Fruit fly (Drosophila melanogaster): ENCODE data around the gene CG10646.

The CG10646 gene

DNA sequence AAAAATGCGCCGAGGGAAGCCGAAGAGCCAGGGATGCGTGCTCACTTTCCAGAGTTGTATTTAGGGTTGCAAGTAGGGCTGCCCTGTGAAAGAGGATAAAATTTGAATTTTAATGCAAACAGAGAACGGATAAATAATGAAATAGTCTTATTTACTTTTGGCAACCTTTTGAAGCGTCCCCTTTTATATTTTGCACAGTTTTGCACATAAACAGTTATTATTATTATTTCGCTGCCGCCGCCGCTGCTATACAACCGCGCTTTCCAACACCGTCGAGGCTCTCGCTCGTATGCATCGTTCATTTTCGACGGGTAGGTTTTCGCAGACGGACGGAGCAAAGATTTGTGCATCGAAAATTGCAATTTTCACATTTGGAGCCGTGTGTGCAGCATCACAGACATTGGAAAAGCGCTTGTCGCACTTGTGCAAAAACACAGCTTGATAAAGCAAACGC is 11.1 kb upstream of the CG10646 start, which contains the start of the genes sti and tral (continued):
- TF ChIP-seq toy (GFP tag; IDR thresholded peaks at IDR 0.05) (no peak), az2 (GFP tag; optimal IDR thresholded peaks at IDR 0.05) (peak; percentile 89), Sin3A (optimal IDR thresholded peaks at IDR 0.05) (peak; percentile 97), CG13123 (GFP tag; optimal IDR thresholded peaks at IDR 0.05) (peak; percentile 88), prd (optimal IDR thresholded peaks at IDR 0.05) (no peak), prd (GFP tag; IDR thresholded peaks at IDR 0.05) (peak; percentile 89), Bteb2 (GFP tag; optimal IDR thresholded peaks at IDR 0.05) (peak; percentile 90), CG30403 (GFP tag; optimal IDR thresholded peaks at IDR 0.05) (peak; percentile 95), CG31224 (GFP tag; IDR thresholded peaks at IDR 0.05) (peak; percentile 83), CG14050 (GFP tag; IDR thresholded peaks at IDR 0.05) (peak; percentile 60; the same call in 2 of the 3 replicates), Xrp1 (GFP tag; IDR thresholded peaks at IDR 0.05) (peak; percentile 84), CG17802 (tag; optimal IDR thresholded peaks at IDR 0.05) (peak; percentile 50), bigmax (GFP tag; optimal IDR thresholded peaks at IDR 0.05) (no peak), HLH3B (GFP tag; IDR thresholded peaks at IDR 0.05) (peak; percentile 80), CG13296 (GFP tag; optimal IDR thresholded peaks at IDR 0.05) (peak; percentile 72), CG34422 (GFP tag; IDR thresholded peaks at IDR 0.05) (peak; percentile 79; the same call in 2 of the 3 replicates), CG6689 (GFP tag; IDR thresholded peaks at IDR 0.05) (peak; percentile 87), Fer2 (tag; optimal IDR thresholded peaks at IDR 0.05) (peak; percentile 89), CG12155 (GFP tag; optimal IDR thresholded peaks at IDR 0.05) (peak; percentile 100), pum (GFP tag; optimal IDR thresholded peaks at IDR 0.05) (peak; percentile 95), gcm2 (GFP tag; optimal IDR thresholded peaks at IDR 0.05) (peak; percentile 82), B-H1 (GFP tag; IDR thresholded peaks at IDR 0.05) (peak; percentile 76), cato (GFP tag; optimal IDR thresholded peaks at IDR 0.05; ENCODE audit: borderline replicate concordance) (peak; percentile 89), CG4360 (GFP tag; IDR thresholded peaks at IDR 0.05) (peak; percentile 18; the same call in 1 of the 2 replicates), Dll (GFP tag; IDR thresholded peaks at IDR 0.05; ENCODE audit: partially characterized antibody) (peak; percentile 31; the same call in 2 of the 4 replicates), yki (optimal IDR thresholded peaks at IDR 0.05) (no peak), CG1529 (GFP tag; optimal IDR thresholded peaks at IDR 0.05) (peak; percentile 58), pzg (GFP tag; optimal IDR thresholded peaks at IDR 0.05) (peak; percentile 93), CG10209 (GFP tag; optimal IDR thresholded peaks at IDR 0.05) (peak; percentile 84), CG9876 (GFP tag; optimal IDR thresholded peaks at IDR 0.05) (peak; percentile 91), Antp (GFP tag; optimal IDR thresholded peaks at IDR 0.05) (peak; percentile 96), Sox102F (GFP tag; optimal IDR thresholded peaks at IDR 0.05) (peak; percentile 83), CG7372 (GFP tag; IDR thresholded peaks at IDR 0.05) (peak; percentile 83), Atf-2 (GFP tag; optimal IDR thresholded peaks at IDR 0.05) (peak; percentile 87), pho (GFP tag; optimal IDR thresholded peaks at IDR 0.05) (peak; percentile 95), Lim3 (GFP tag; IDR thresholded peaks at IDR 0.05) (no peak), sens (GFP tag) (peak; percentile 98), amos (GFP tag; IDR thresholded peaks at IDR 0.05; ENCODE audit: partially characterized antibody) (no peak; the same call in 1 of the 2 replicates), Nf-YC (tag; optimal IDR thresholded peaks at IDR 0.05) (peak; percentile 85), org-1 (GFP tag; optimal IDR thresholded peaks at IDR 0.05) (peak; percentile 52), B-H2 (GFP tag; optimal IDR thresholded peaks at IDR 0.05) (peak; percentile 92), dimm (GFP tag; IDR thresholded peaks at IDR 0.05) (0 out of 2 replicates have a peak, but pooled peaks have one; percentile 10), sim (GFP tag; IDR thresholded peaks at IDR 0.05) (no peak; the same call in 1 of the 2 replicates), D19A (tag; optimal IDR thresholded peaks at IDR 0.05) (peak; percentile 47), CTCF (GFP tag; optimal IDR thresholded peaks at IDR 0.05) (peak; percentile 74), dmrt99B (tag; optimal IDR thresholded peaks at IDR 0.05) (peak; percentile 71), run (tag; optimal IDR thresholded peaks at IDR 0.05) (peak; percentile 15), CG14710 (tag; optimal IDR thresholded peaks at IDR 0.05) (peak; percentile 93), onecut (GFP tag; IDR thresholded peaks at IDR 0.05) (peak; percentile 46), CG9932 (GFP tag; IDR thresholded peaks at IDR 0.05) (peak; percentile 96), Ravus (GFP tag; IDR thresholded peaks at IDR 0.05) (peak; percentile 62), peb (GFP tag; IDR thresholded peaks at IDR 0.05) (peak; percentile 53; the same call in 1 of the 2 replicates), fd96Cb (tag; optimal IDR thresholded peaks at IDR 0.05) (peak; percentile 74)
